Worm (Caenorhabditis elegans) whole organism, L3 larva: ENCODE measurements around the gene swp-1.

Experiments
- R02D3.7 ChIP-seq: fragments of 150-350 bp; optimal IDR thresholded peaks from 2 replicates; lab custom pipeline; 2014; ENCODE audit warnings: missing biosample characterization, missing genetic modification characterization
- ZK546.5 ChIP-seq: sonication (generic microtip); optimal IDR thresholded peaks from 2 replicates; lab custom pipeline; 2017; ENCODE audit warnings: missing biosample characterization, missing genetic modification characterization
- aly-2 ChIP-seq: fragments of 150-350 bp; optimal IDR thresholded peaks from 2 replicates; lab custom pipeline; 2014; ENCODE audit warnings: missing biosample characterization, missing genetic modification characterization
- ama-1 ChIP-seq: fragments of 150-350 bp; optimal IDR thresholded peaks from 2 replicates; lab custom pipeline; 2018
- ceh-16 ChIP-seq: sonication (generic microtip); optimal IDR thresholded peaks from 2 replicates; lab custom pipeline; 2017; ENCODE audit warnings: missing biosample characterization, missing genetic modification characterization
- ceh-28 ChIP-seq: fragments of 150-350 bp; optimal IDR thresholded peaks from 2 replicates; lab custom pipeline; 2014; ENCODE audit warnings: missing biosample characterization, missing genetic modification reagents, missing genetic modification characterization
- ceh-9 ChIP-seq: sonication (generic microtip); optimal IDR thresholded peaks from 2 replicates; lab custom pipeline; 2018; ENCODE audit warnings: missing biosample characterization, missing genetic modification characterization
- daf-12 ChIP-seq: fragments of 150-350 bp; optimal IDR thresholded peaks from 2 replicates; lab custom pipeline; 2014; ENCODE audit warnings: missing biosample characterization, missing genetic modification reagents, missing genetic modification characterization
- egl-27 ChIP-seq: sonication (generic microtip); optimal IDR thresholded peaks from 4 replicates; lab custom pipeline; 2017; ENCODE audit warnings: missing biosample characterization, missing genetic modification reagents, missing genetic modification characterization
- egl-5 ChIP-seq: fragments of 150-350 bp; optimal IDR thresholded peaks from 2 replicates; lab custom pipeline; 2017; ENCODE audit warnings: missing biosample characterization, missing genetic modification reagents, missing genetic modification characterization, inconsistent platforms
- elt-1 ChIP-seq: fragments of 150-350 bp; optimal IDR thresholded peaks from 2 replicates; lab custom pipeline; 2014; ENCODE audit warnings: missing biosample characterization, missing genetic modification characterization
- elt-2 ChIP-seq: sonication (generic microtip); optimal IDR thresholded peaks from 2 replicates; lab custom pipeline; 2016; ENCODE audit warnings: missing genetic modification reagents, mild to moderate bottlenecking, missing genetic modification characterization, missing compliant biosample characterization
- elt-3 ChIP-seq, 3 experiments: fragments of 150-350 bp in 1 of 3; sonication (generic microtip) in 2 of 3; optimal IDR thresholded peaks; 2 replicates in 2 of 3; 4 replicates in 1 of 3; lab custom pipeline; 2014 to 2017; ENCODE audit warnings: missing biosample characterization in 3 of 3, missing genetic modification characterization in 3 of 3
- fkh-10 ChIP-seq: sonication (generic microtip); optimal IDR thresholded peaks from 2 replicates; lab custom pipeline; 2017; ENCODE audit warnings: missing biosample characterization, missing genetic modification reagents, missing genetic modification characterization
- fkh-2 ChIP-seq: fragments of 150-350 bp; optimal IDR thresholded peaks from 2 replicates; lab custom pipeline; 2014; ENCODE audit warnings: missing biosample characterization, missing genetic modification reagents, missing genetic modification characterization
- fos-1 ChIP-seq: fragments of 150-350 bp; optimal IDR thresholded peaks from 2 replicates; lab custom pipeline; 2014; ENCODE audit warnings: missing biosample characterization, missing genetic modification characterization
- hmg-11 ChIP-seq: sonication (generic microtip); optimal IDR thresholded peaks from 2 replicates; lab custom pipeline; 2016; ENCODE audit warnings: missing genetic modification characterization, missing compliant biosample characterization
- jun-1 ChIP-seq: fragments of 150-350 bp; optimal IDR thresholded peaks from 2 replicates; lab custom pipeline; 2014; ENCODE audit warnings: missing biosample characterization, missing genetic modification reagents, missing genetic modification characterization
- lin-15B ChIP-seq: fragments of 150-350 bp; optimal IDR thresholded peaks from 2 replicates; lab custom pipeline; 2014; ENCODE audit warnings: missing biosample characterization, missing genetic modification characterization
- lin-39 ChIP-seq: fragments of 150-350 bp; optimal IDR thresholded peaks from 2 replicates; lab custom pipeline; 2018; ENCODE audit warnings: missing biosample characterization, missing genetic modification reagents, missing genetic modification characterization
- lsy-12 ChIP-seq: sonication (generic microtip); optimal IDR thresholded peaks from 2 replicates; lab custom pipeline; 2016; ENCODE audit warnings: mild to moderate bottlenecking, missing genetic modification characterization, missing compliant biosample characterization
- mdl-1 ChIP-seq: fragments of 150-350 bp; optimal IDR thresholded peaks from 2 replicates; lab custom pipeline; 2014; ENCODE audit warnings: missing biosample characterization, missing genetic modification characterization
- mml-1 ChIP-seq: fragments of 150-350 bp; sonication (generic microtip); optimal IDR thresholded peaks from 3 replicates; lab custom pipeline; 2014; ENCODE audit warnings: missing biosample characterization, missing genetic modification characterization
- nfya-1 ChIP-seq: sonication (generic microtip); optimal IDR thresholded peaks from 2 replicates; lab custom pipeline; 2017; ENCODE audit warnings: missing genetic modification characterization, mild to moderate bottlenecking, missing compliant biosample characterization, antibody characterized with exemption, moderate library complexity; ENCODE audit not compliant: insufficient read depth
- nhr-12 ChIP-seq: fragments of 150-350 bp; optimal IDR thresholded peaks from 2 replicates; lab custom pipeline; 2014; ENCODE audit warnings: missing biosample characterization, missing genetic modification characterization
- nhr-23 ChIP-seq: fragments of 150-350 bp; optimal IDR thresholded peaks from 2 replicates; lab custom pipeline; 2014; ENCODE audit warnings: missing biosample characterization, missing genetic modification reagents, missing genetic modification characterization
- nhr-237 ChIP-seq: fragments of 150-350 bp; optimal IDR thresholded peaks from 2 replicates; lab custom pipeline; 2014; ENCODE audit warnings: missing biosample characterization, missing genetic modification characterization
- nhr-25 ChIP-seq: sonication (generic microtip); optimal IDR thresholded peaks from 2 replicates; lab custom pipeline; 2017; ENCODE audit warnings: missing biosample characterization, missing genetic modification characterization
- nhr-28 ChIP-seq: fragments of 150-350 bp; optimal IDR thresholded peaks from 2 replicates; lab custom pipeline; 2014; ENCODE audit warnings: missing biosample characterization, missing genetic modification characterization
- nhr-43 ChIP-seq: sonication (generic microtip); optimal IDR thresholded peaks from 2 replicates; lab custom pipeline; 2016; ENCODE audit warnings: mild to moderate bottlenecking, missing genetic modification characterization, missing compliant biosample characterization; ENCODE audit not compliant: poor library complexity, severe bottlenecking
- nhr-67 ChIP-seq: fragments of 150-350 bp; optimal IDR thresholded peaks from 2 replicates; lab custom pipeline; 2014; ENCODE audit warnings: missing biosample characterization, missing genetic modification characterization
- nhr-76 ChIP-seq: fragments of 150-350 bp; sonication (generic microtip); optimal IDR thresholded peaks from 5 replicates; lab custom pipeline; 2014; ENCODE audit warnings: missing biosample characterization, missing genetic modification characterization
- nhr-77 ChIP-seq: fragments of 150-350 bp; optimal IDR thresholded peaks from 2 replicates; lab custom pipeline; 2014; ENCODE audit warnings: missing biosample characterization, missing genetic modification characterization
- pha-4 ChIP-seq: fragments of 150-350 bp; optimal IDR thresholded peaks from 2 replicates; lab custom pipeline; 2014; ENCODE audit warnings: missing biosample characterization, missing genetic modification reagents, missing genetic modification characterization
- pqm-1 ChIP-seq: fragments of 150-350 bp; optimal IDR thresholded peaks from 2 replicates; lab custom pipeline; 2017; ENCODE audit warnings: missing biosample characterization, missing genetic modification characterization, inconsistent platforms
- sea-2 ChIP-seq: fragments of 150-350 bp; sonication (generic microtip); optimal IDR thresholded peaks from 4 replicates; lab custom pipeline; 2014; ENCODE audit warnings: missing biosample characterization, missing genetic modification reagents, missing genetic modification characterization
- skn-1 ChIP-seq: fragments of 150-350 bp; optimal IDR thresholded peaks from 2 replicates; lab custom pipeline; 2014; ENCODE audit warnings: missing biosample characterization, missing genetic modification characterization
- snpc-4 ChIP-seq: fragments of 150-350 bp; optimal IDR thresholded peaks from 2 replicates; lab custom pipeline; 2014; ENCODE audit warnings: missing biosample characterization, missing genetic modification characterization
- unc-39 ChIP-seq: sonication (generic microtip); optimal IDR thresholded peaks from 4 replicates; lab custom pipeline; 2017; ENCODE audit warnings: missing biosample characterization, missing genetic modification characterization
- unc-62 ChIP-seq: fragments of 150-350 bp; sonication (generic microtip); optimal IDR thresholded peaks from 4 replicates; lab custom pipeline; 2014; ENCODE audit warnings: missing biosample characterization, missing genetic modification reagents, missing genetic modification characterization
- zag-1 ChIP-seq: fragments of 150-350 bp; optimal IDR thresholded peaks from 2 replicates; lab custom pipeline; 2014; ENCODE audit warnings: missing biosample characterization, missing genetic modification characterization
- ztf-4 ChIP-seq: fragments of 150-350 bp; optimal IDR thresholded peaks from 2 replicates; lab custom pipeline; 2014; ENCODE audit warnings: missing biosample characterization, missing genetic modification characterization

swp-1 gene

ce11 chrIII:5692690-5693089, 12.6 kb downstream of the swp-1 start, which contains the start of the genes abi-1 and arle-14:
abi-1 (minus strand) TSS chrIII:5692740.
arle-14 (plus strand) TSS chrIII:5692906.
- TF ChIP-seq aly-2 (tag; lab: Kevin White, UChicago) (no peak), skn-1 (tag; lab: Kevin White, UChicago) (no peak), nhr-67 (tag; lab: Kevin White, UChicago) (no peak), elt-1 (tag; lab: Kevin White, UChicago) (no peak), ztf-4 (no peak), nhr-43 (tag; lab: Kevin White, UChicago) (no peak), R02D3.7 (tag; lab: Kevin White, UChicago) (peak; percentile 15), mml-1 (tag; lab: Kevin White, UChicago) (no peak), zag-1 (tag; lab: Kevin White, UChicago) (no peak), hmg-11 (tag; lab: Kevin White, UChicago) (peak; percentile 17), nhr-23 (tag; lab: Kevin White, UChicago) (no peak), ceh-9 (tag; lab: Kevin White, UChicago) (no peak), fkh-2 (tag; lab: Kevin White, UChicago) (no peak), ama-1 (no peak), snpc-4 (tag; lab: Kevin White, UChicago) (no peak), ZK546.5 (no peak), nhr-76 (tag; lab: Kevin White, UChicago) (no peak), pha-4 (tag; lab: Kevin White, UChicago) (peak; percentile 39), egl-5 (no peak), nfya-1 (tag; lab: Kevin White, UChicago) (peak; percentile 35), daf-12 (tag; lab: Kevin White, UChicago) (no peak), elt-3 (tag; optimal IDR thresholded peaks at IDR 0.05; lab: Kevin White, UChicago) (no peak), jun-1 (tag; lab: Kevin White, UChicago) (no peak), fkh-10 (GFP tag; lab: Kevin White, UChicago) (no peak), egl-27 (tag; lab: Kevin White, UChicago) (no peak), nhr-12 (tag; lab: Kevin White, UChicago) (no peak), lin-15B (tag; lab: Kevin White, UChicago) (no peak), elt-2 (no peak), fos-1 (no peak)
- TF ChIP-seq, all 47 proteins: peak for 4

- TF ChIP-seq mml-1 (tag; lab: Kevin White, UChicago) (no peak), nhr-237 (tag; lab: Kevin White, UChicago) (no peak), R02D3.7 (tag; lab: Kevin White, UChicago) (no peak), zag-1 (tag; lab: Kevin White, UChicago) (no peak), egl-27 (tag; lab: Kevin White, UChicago) (no peak), nhr-43 (tag; lab: Kevin White, UChicago) (no peak), fos-1 (no peak), hmg-11 (tag; lab: Kevin White, UChicago) (no peak), pqm-1 (tag; lab: Kevin White, UChicago) (no peak), elt-1 (tag; lab: Kevin White, UChicago) (no peak), aly-2 (tag; lab: Kevin White, UChicago) (no peak), fkh-2 (tag; lab: Kevin White, UChicago) (no peak), nhr-28 (tag; lab: Kevin White, UChicago) (no peak)
These were observed 13.5 kb downstream of the swp-1 start for ce11 chrIII:5691826-5692225.

- TF ChIP-seq fkh-10 (GFP tag; lab: Kevin White, UChicago) = no peak
- no peak for TF ChIP-seq unc-62 (GFP tag; lab: Kevin White, UChicago)
- no peak for TF ChIP-seq fkh-2 (tag; lab: Kevin White, UChicago)
- no peak for TF ChIP-seq skn-1 (tag; lab: Kevin White, UChicago)
- peak; percentile 38 for TF ChIP-seq lin-39 (tag; lab: Kevin White, UChicago)
- TF ChIP-seq nhr-77 = no peak
- no peak for TF ChIP-seq zag-1 (tag; lab: Kevin White, UChicago)
- TF ChIP-seq nhr-28 (tag; lab: Kevin White, UChicago) = no peak
- no peak for TF ChIP-seq nhr-23 (tag; lab: Kevin White, UChicago)
- peak; percentile 39 for TF ChIP-seq snpc-4 (tag; lab: Kevin White, UChicago)
- peak; percentile 30 for TF ChIP-seq elt-2
- peak; percentile 98 for TF ChIP-seq pha-4 (tag; lab: Kevin White, UChicago)
- TF ChIP-seq ztf-4 = no peak
- no peak for TF ChIP-seq ceh-9 (tag; lab: Kevin White, UChicago)
- no peak for TF ChIP-seq ceh-16 (tag; lab: Kevin White, UChicago)
- peak; percentile 25 for TF ChIP-seq pqm-1 (tag; lab: Kevin White, UChicago)
- TF ChIP-seq mdl-1 = no peak
- TF ChIP-seq lsy-12 (tag; lab: Kevin White, UChicago) = no peak
- TF ChIP-seq nhr-25 (tag; lab: Kevin White, UChicago) = no peak
- TF ChIP-seq ama-1 = no peak
- no peak for TF ChIP-seq jun-1 (tag; lab: Kevin White, UChicago)
- TF ChIP-seq ceh-28 (tag; lab: Kevin White, UChicago) = no peak
- no peak for TF ChIP-seq unc-39 (tag; lab: Kevin White, UChicago)
- peak; percentile 71 for TF ChIP-seq nfya-1 (tag; lab: Kevin White, UChicago)
- no peak for TF ChIP-seq R02D3.7 (tag; lab: Kevin White, UChicago)
- TF ChIP-seq hmg-11 (tag; lab: Kevin White, UChicago) = peak; percentile 65
- no peak for TF ChIP-seq sea-2 (GFP tag; lab: Kevin White, UChicago)
These were observed 17.1 kb downstream of the swp-1 start for ce11 chrIII:5688246-5688645.
